Fruit fly (Drosophila melanogaster) whole organism, embryonic: ENCODE data around the gene mei-P26.

Experiments used
- CG10543 ChIP-seq: fragments of 200-800 bp; sonication (Bioruptor generic); optimal IDR thresholded peaks from 3 replicates; lab custom pipeline; 2017; ENCODE audit warnings: missing biosample characterization, mild to moderate bottlenecking, missing genetic modification characterization, moderate library complexity
- CG15514 ChIP-seq: fragments of 200-800 bp; sonication (Bioruptor generic); optimal IDR thresholded peaks from 3 replicates; lab custom pipeline; 2017; ENCODE audit warnings: missing biosample characterization, missing genetic modification characterization, mild to moderate bottlenecking, moderate library complexity, missing genetic modification reagents
- CG1603 ChIP-seq: fragments of 200-800 bp; sonication (Bioruptor generic); optimal IDR thresholded peaks from 2 replicates; lab custom pipeline; 2019; ENCODE audit warnings: missing biosample characterization, mild to moderate bottlenecking, missing genetic modification characterization, moderate library complexity
- CG1647 ChIP-seq: fragments of 200-800 bp; sonication (Bioruptor generic); optimal IDR thresholded peaks from 3 replicates; lab custom pipeline; 2016; ENCODE audit warnings: missing biosample characterization, missing genetic modification characterization
- CG16863 ChIP-seq: fragments of 200-800 bp; sonication (Bioruptor generic); optimal IDR thresholded peaks from 3 replicates; lab custom pipeline; 2016; ENCODE audit warnings: missing biosample characterization, missing genetic modification characterization
- CG17612 ChIP-seq: fragments of 200-800 bp; sonication (Bioruptor generic); IDR thresholded peaks from 2 replicates; pipeline ENCODE4 v1.3.6; 2022; ENCODE audit warnings: missing biosample characterization, missing genetic modification characterization
- CG2129 ChIP-seq: fragments of 200-800 bp; sonication (Bioruptor generic); IDR thresholded peaks from 2 replicates; pipeline ENCODE4 v1.3.6; 2022; ENCODE audit warnings: missing biosample characterization, missing genetic modification characterization; ENCODE audit not compliant: partially characterized antibody
- CG2712 ChIP-seq: fragments of 200-800 bp; optimal IDR thresholded peaks from 3 replicates; lab custom pipeline; 2019; ENCODE audit warnings: missing biosample characterization, mild to moderate bottlenecking, missing genetic modification characterization, moderate library complexity
- CG2889 ChIP-seq: fragments of 200-800 bp; sonication (Bioruptor generic); IDR thresholded peaks from 3 replicates; pipeline ENCODE4 v1.3.6; 2022; ENCODE audit warnings: missing biosample characterization, missing genetic modification characterization
- CG4282 ChIP-seq: fragments of 200-800 bp; sonication (Bioruptor generic); optimal IDR thresholded peaks from 2 replicates; lab custom pipeline; 2016; ENCODE audit warnings: missing biosample characterization, missing genetic modification characterization
- CG5953 ChIP-seq: fragments of 200-800 bp; sonication (Bioruptor generic); IDR thresholded peaks from 2 replicates; pipeline ENCODE4 v1.3.6; 2022; ENCODE audit warnings: missing biosample characterization, missing genetic modification characterization
- CG6175 ChIP-seq: fragments of 200-800 bp; sonication (Bioruptor generic); IDR thresholded peaks from 3 replicates; pipeline ENCODE4 v1.3.6; 2022; ENCODE audit warnings: missing biosample characterization, missing genetic modification characterization
- CG8089 ChIP-seq: fragments of 200-800 bp; sonication (Bioruptor generic); optimal IDR thresholded peaks from 3 replicates; lab custom pipeline; 2016; ENCODE audit warnings: missing biosample characterization, missing genetic modification characterization
- CG9797 ChIP-seq: fragments of 200-800 bp; sonication (Bioruptor generic); optimal IDR thresholded peaks from 3 replicates; lab custom pipeline; 2018; ENCODE audit warnings: missing biosample characterization, mild to moderate bottlenecking, missing genetic modification characterization
- Dbx ChIP-seq: fragments of 200-800 bp; sonication (Bioruptor generic); IDR thresholded peaks from 3 replicates; pipeline ENCODE4 v1.3.6; 2022; ENCODE audit warnings: missing biosample characterization, missing genetic modification characterization
- E2f2 ChIP-seq: fragments of 200-800 bp; sonication (Bioruptor generic); IDR thresholded peaks from 2 replicates; pipeline ENCODE4 v1.3.6; 2022; ENCODE audit warnings: missing biosample characterization, missing genetic modification characterization
- HLH4C ChIP-seq: fragments of 200-800 bp; sonication (Bioruptor generic); IDR thresholded peaks from 3 replicates; pipeline ENCODE4 v1.3.6; 2022; ENCODE audit warnings: missing biosample characterization, missing genetic modification characterization; ENCODE audit not compliant: partially characterized antibody
- HLH54F ChIP-seq: fragments of 200-800 bp; sonication (Bioruptor generic); optimal IDR thresholded peaks from 3 replicates; lab custom pipeline; 2016; ENCODE audit warnings: missing biosample characterization, missing genetic modification characterization
- Hand ChIP-seq: fragments of 200-800 bp; sonication (Bioruptor generic); optimal IDR thresholded peaks from 2 replicates; lab custom pipeline; 2017; ENCODE audit warnings: mild to moderate bottlenecking, missing biosample characterization, missing genetic modification reagents, missing genetic modification characterization
- Hey ChIP-seq: fragments of 200-800 bp; sonication (Bioruptor generic); optimal IDR thresholded peaks from 3 replicates; lab custom pipeline; 2018; ENCODE audit warnings: missing biosample characterization, mild to moderate bottlenecking, missing genetic modification characterization
- Kr ChIP-seq: fragments of 200-800 bp; sonication (Bioruptor generic); optimal IDR thresholded peaks from 2 replicates; lab custom pipeline; 2017; ENCODE audit warnings: missing biosample characterization, mild to moderate bottlenecking, missing genetic modification characterization
- MBD-R2 ChIP-seq: fragments of 200-800 bp; sonication (Bioruptor generic); IDR thresholded peaks from 2 replicates; pipeline ENCODE4 v1.3.6; 2022; ENCODE audit warnings: missing biosample characterization, missing genetic modification characterization
- Nf-YB ChIP-seq: fragments of 200-800 bp; sonication (Bioruptor generic); optimal IDR thresholded peaks from 3 replicates; lab custom pipeline; 2019; ENCODE audit warnings: missing biosample characterization, mild to moderate bottlenecking, missing genetic modification characterization, moderate library complexity
- Oli ChIP-seq: fragments of 200-800 bp; sonication (Bioruptor generic); optimal IDR thresholded peaks from 2 replicates; lab custom pipeline; 2018; ENCODE audit warnings: missing biosample characterization, mild to moderate bottlenecking, missing genetic modification characterization, moderate library complexity
- Scr ChIP-seq: fragments of 200-800 bp; sonication (Bioruptor generic); IDR thresholded peaks from 2 replicates; pipeline ENCODE4 v1.3.6; 2022; ENCODE audit warnings: missing biosample characterization, missing genetic modification characterization; ENCODE audit not compliant: partially characterized antibody
- Sox100B ChIP-seq: fragments of 200-800 bp; sonication (Bioruptor generic); optimal IDR thresholded peaks from 3 replicates; lab custom pipeline; 2018; ENCODE audit warnings: missing biosample characterization, mild to moderate bottlenecking, missing genetic modification characterization
- Sox102F ChIP-seq: fragments of 200-800 bp; sonication (Bioruptor generic); optimal IDR thresholded peaks from 2 replicates; lab custom pipeline; 2018; ENCODE audit warnings: missing biosample characterization, mild to moderate bottlenecking, missing genetic modification characterization, moderate library complexity
- Spps ChIP-seq: fragments of 200-800 bp; sonication (Bioruptor generic); optimal IDR thresholded peaks from 2 replicates; lab custom pipeline; 2018; ENCODE audit warnings: missing biosample characterization, mild to moderate bottlenecking, missing genetic modification characterization
- Taf1 ChIP-seq: fragments of 200-800 bp; sonication (Bioruptor generic); IDR thresholded peaks from 2 replicates; pipeline ENCODE4 v1.3.6; 2022; ENCODE audit warnings: missing biosample characterization, missing genetic modification characterization
- bbx ChIP-seq: fragments of 200-800 bp; sonication (Bioruptor generic); IDR thresholded peaks from 2 replicates; pipeline ENCODE4 v1.3.6; 2022; ENCODE audit warnings: missing biosample characterization, missing genetic modification characterization; ENCODE audit not compliant: partially characterized antibody
- chif ChIP-seq, 2 experiments: fragments of 200-800 bp; sonication (Bioruptor generic); optimal IDR thresholded peaks; 3 replicates each; lab custom pipeline; 2016; ENCODE audit warnings: missing biosample characterization in 2 of 2, missing genetic modification characterization in 2 of 2
- crp ChIP-seq, 2 experiments: fragments of 200-800 bp; sonication (Bioruptor generic); optimal IDR thresholded peaks; 2 replicates in 1 of 2; 3 replicates in 1 of 2; lab custom pipeline; 2017; ENCODE audit warnings: missing biosample characterization in 2 of 2, missing genetic modification characterization in 2 of 2, mild to moderate bottlenecking in 1 of 2, moderate library complexity in 1 of 2
- gfzf ChIP-seq: fragments of 200-800 bp; sonication (Bioruptor generic); optimal IDR thresholded peaks from 2 replicates; lab custom pipeline; 2016; ENCODE audit warnings: missing biosample characterization, mild to moderate bottlenecking, missing genetic modification characterization, moderate library complexity
- gsb ChIP-seq: fragments of 200-800 bp; sonication (Bioruptor generic); IDR thresholded peaks from 2 replicates; pipeline ENCODE4 v1.3.6; 2022; ENCODE audit warnings: missing biosample characterization, missing genetic modification characterization
- insv ChIP-seq, 2 experiments: fragments of 200-800 bp; sonication (Bioruptor generic); optimal IDR thresholded peaks; 3 replicates each; lab custom pipeline; 2016 to 2018; ENCODE audit warnings: missing biosample characterization in 2 of 2, missing genetic modification characterization in 2 of 2
- ken ChIP-seq: fragments of 200-800 bp; sonication (Bioruptor generic); IDR thresholded peaks from 3 replicates; pipeline ENCODE4 v1.3.6; 2022; ENCODE audit warnings: missing biosample characterization, missing genetic modification characterization
- lola ChIP-seq, 3 experiments: fragments of >200 bp in 2 of 3; fragments of 200-800 bp in 1 of 3; sonication (Bioruptor generic) in 1 of 3; optimal IDR thresholded peaks; 2 replicates each; lab custom pipeline; 2017 to 2019; ENCODE audit warnings: missing biosample characterization in 3 of 3, missing genetic modification characterization in 3 of 3, mild to moderate bottlenecking in 1 of 3, moderate library complexity in 1 of 3
- lov ChIP-seq, 2 experiments: fragments of 200-800 bp in 1 of 2; fragments of >200 bp in 1 of 2; sonication (Bioruptor generic) in 1 of 2; IDR thresholded peaks in 1 of 2; optimal IDR thresholded peaks in 1 of 2; 2 replicates in 1 of 2; 3 replicates in 1 of 2; pipeline versions ENCODE4 v1.3.6 to Lab custom; 2017 to 2022; ENCODE audit warnings: missing biosample characterization in 1 of 2, missing genetic modification characterization in 1 of 2
- onecut ChIP-seq: fragments of 200-800 bp; sonication (Bioruptor generic); IDR thresholded peaks from 2 replicates; pipeline ENCODE4 v1.3.6; 2022; ENCODE audit warnings: missing biosample characterization, missing genetic modification characterization
- pnt ChIP-seq: fragments of 200-800 bp; sonication (Bioruptor generic); optimal IDR thresholded peaks from 3 replicates; lab custom pipeline; 2016; ENCODE audit warnings: missing biosample characterization, missing genetic modification characterization
- pzg ChIP-seq: fragments of 200-800 bp; sonication (Bioruptor generic); optimal IDR thresholded peaks from 3 replicates; lab custom pipeline; 2018; ENCODE audit warnings: missing biosample characterization, mild to moderate bottlenecking, missing genetic modification characterization, moderate library complexity
- run ChIP-seq: fragments of 200-800 bp; sonication (Bioruptor generic); optimal IDR thresholded peaks from 3 replicates; lab custom pipeline; 2018; ENCODE audit warnings: missing biosample characterization, mild to moderate bottlenecking, missing genetic modification characterization
- shn ChIP-seq: fragments of 200-800 bp; sonication (Bioruptor generic); optimal IDR thresholded peaks from 3 replicates; lab custom pipeline; 2016; ENCODE audit warnings: missing biosample characterization, missing genetic modification characterization
- sisA ChIP-seq: fragments of 200-800 bp; sonication (Bioruptor generic); IDR thresholded peaks from 2 replicates; pipeline ENCODE4 v1.3.6; 2022; ENCODE audit warnings: missing biosample characterization, missing genetic modification characterization
- so ChIP-seq: fragments of 200-800 bp; sonication (Bioruptor generic); IDR thresholded peaks from 3 replicates; pipeline ENCODE4 v1.3.6; 2022; ENCODE audit warnings: missing biosample characterization, missing genetic modification characterization
- sr ChIP-seq: fragments of 200-800 bp; sonication (Bioruptor generic); IDR thresholded peaks from 3 replicates; pipeline ENCODE4 v1.3.6; 2022; ENCODE audit warnings: missing biosample characterization, missing genetic modification characterization
- unc-4 ChIP-seq: fragments of 200-800 bp; sonication (Bioruptor generic); IDR thresholded peaks from 2 replicates; pipeline ENCODE4 v1.3.6; 2022; ENCODE audit warnings: missing biosample characterization, missing genetic modification characterization; ENCODE audit not compliant: partially characterized antibody
- vfl ChIP-seq: fragments of 200-800 bp; sonication (Bioruptor generic); optimal IDR thresholded peaks from 2 replicates; lab custom pipeline; 2016; ENCODE audit warnings: missing biosample characterization, missing genetic modification characterization
- wek ChIP-seq: fragments of 200-800 bp; sonication (Bioruptor generic); optimal IDR thresholded peaks from 3 replicates; lab custom pipeline; 2018; ENCODE audit warnings: missing biosample characterization, mild to moderate bottlenecking, missing genetic modification characterization, moderate library complexity
- z ChIP-seq: fragments of 200-800 bp; sonication (Bioruptor generic); IDR thresholded peaks from 3 replicates; pipeline ENCODE4 v1.3.6; 2022; ENCODE audit warnings: missing biosample characterization, missing genetic modification characterization

mei-P26 gene

dm6 chrX:9161912-9162311 is 1.1 kb upstream of the mei-P26 start, which contains the start of the genes Zpr1 and CG44532 (continued):
- peak; percentile 66 for TF ChIP-seq MBD-R2 (GFP tag; lab: Robert Waterston, UW)
- no peak for TF ChIP-seq CG1647 (GFP tag; lab: Kevin White, UChicago)
- no peak for TF ChIP-seq Taf1 (GFP tag; lab: Robert Waterston, UW)
- TF ChIP-seq CG8089, result no peak
- TF ChIP-seq vfl (GFP tag; lab: Kevin White, UChicago), result no peak
- TF ChIP-seq CG15514 (GFP tag; lab: Kevin White, UChicago), result peak; percentile 27
- TF ChIP-seq CG5953 (GFP tag; lab: Robert Waterston, UW), result no peak
- TF ChIP-seq pzg (GFP tag; lab: Kevin White, UChicago), result peak; percentile 58
- no peak for TF ChIP-seq Hand (GFP tag; lab: Kevin White, UChicago)
- TF ChIP-seq Scr (GFP tag; lab: Robert Waterston, UW), result peak; percentile 65
- TF ChIP-seq CG17612 (GFP tag; lab: Robert Waterston, UW), result no peak
- no peak for TF ChIP-seq sisA (GFP tag; lab: Robert Waterston, UW)
- TF ChIP-seq HLH54F (GFP tag; lab: Kevin White, UChicago), result no peak
- TF ChIP-seq HLH4C (GFP tag; lab: Robert Waterston, UW), result peak; percentile 64; the same call in 2 of the 3 replicates
- TF ChIP-seq Sox102F (GFP tag; lab: Kevin White, UChicago), result no peak
- TF ChIP-seq chif (GFP tag; optimal IDR thresholded peaks at IDR 0.05; lab: Kevin White, UChicago), result no peak
- TF ChIP-seq unc-4 (GFP tag; lab: Robert Waterston, UW), result peak; percentile 69
- TF ChIP-seq run (tag; lab: Kevin White, UChicago), result no peak
- TF ChIP-seq E2f2, result peak; percentile 73
- no peak for TF ChIP-seq gsb
- peak; percentile 21 for TF ChIP-seq CG9797 (GFP tag; lab: Kevin White, UChicago)
- TF ChIP-seq wek (GFP tag; lab: Kevin White, UChicago), result no peak
- TF ChIP-seq bbx (GFP tag; lab: Robert Waterston, UW), result peak; percentile 55; the same call in 1 of the 2 replicates
- no peak for TF ChIP-seq CG16863 (GFP tag; lab: Kevin White, UChicago)
- TF ChIP-seq so (GFP tag; lab: Robert Waterston, UW), result no peak
- no peak for TF ChIP-seq CG10543
- TF ChIP-seq CG2712 (tag; lab: Kevin White, UChicago), result no peak
- no peak for TF ChIP-seq Oli (tag; lab: Kevin White, UChicago)
- TF ChIP-seq CG2129 (GFP tag; lab: Robert Waterston, UW), result no peak; the same call in none of the 2 replicates
- TF ChIP-seq z (GFP tag; lab: Robert Waterston, UW), result no peak
- no peak for TF ChIP-seq lola (GFP tag; optimal IDR thresholded peaks at IDR 0.05; lab: Kevin White, UChicago)
- TF ChIP-seq CG1603 (tag; lab: Kevin White, UChicago), result no peak
- no peak for TF ChIP-seq onecut
- TF ChIP-seq lov (optimal IDR thresholded peaks at IDR 0.05; lab: Kevin White, UChicago), result no peak
- TF ChIP-seq lov (GFP tag; IDR thresholded peaks at IDR 0.05; lab: Robert Waterston, UW), result no peak
- no peak for TF ChIP-seq shn (GFP tag; lab: Kevin White, UChicago)
- TF ChIP-seq sr (GFP tag; lab: Robert Waterston, UW), result no peak
- TF ChIP-seq CG4282 (GFP tag; lab: Kevin White, UChicago), result no peak
- TF ChIP-seq Spps (tag; lab: Kevin White, UChicago), result no peak
- TF ChIP-seq CG2889, result no peak
- no peak for TF ChIP-seq Nf-YB (GFP tag; lab: Kevin White, UChicago)
- TF ChIP-seq Sox100B, result no peak
- peak in 1 of 2 experiments; percentile 30 for TF ChIP-seq crp (GFP tag; optimal IDR thresholded peaks at IDR 0.05; lab: Kevin White, UChicago)
- no peak for TF ChIP-seq Dbx (GFP tag; lab: Robert Waterston, UW)
- TF ChIP-seq Hey (tag; lab: Kevin White, UChicago), result no peak
- no peak for TF ChIP-seq pnt (GFP tag; lab: Kevin White, UChicago)
- no peak for TF ChIP-seq ken (GFP tag; lab: Robert Waterston, UW)
- TF ChIP-seq insv (GFP tag; optimal IDR thresholded peaks at IDR 0.05; lab: Kevin White, UChicago), result no peak
- TF ChIP-seq Kr (GFP tag; lab: Kevin White, UChicago), result no peak
- no peak for TF ChIP-seq CG6175 (GFP tag; lab: Robert Waterston, UW)
- TF ChIP-seq gfzf, result peak; percentile 70
